Worm (Caenorhabditis elegans) whole organism, L3 larva: ENCODE measurements around the gene C23H4.6.

Experiments
- ama-1 ChIP-seq: fragments of 150-350 bp; optimal IDR thresholded peaks from 2 replicates; lab custom pipeline; 2018
- elt-3 ChIP-seq, 3 experiments: fragments of 150-350 bp in 1 of 3; sonication (generic microtip) in 2 of 3; optimal IDR thresholded peaks; 2 replicates in 2 of 3; 4 replicates in 1 of 3; lab custom pipeline; 2014 to 2017; ENCODE audit warnings: missing biosample characterization in 3 of 3, missing genetic modification characterization in 3 of 3
- eor-1 ChIP-seq, 2 experiments: fragments of 150-350 bp; optimal IDR thresholded peaks; 2 replicates each; lab custom pipeline; 2014 to 2018; ENCODE audit warnings: missing biosample characterization in 2 of 2, missing genetic modification characterization in 2 of 2
- nhr-77 ChIP-seq: fragments of 150-350 bp; optimal IDR thresholded peaks from 2 replicates; lab custom pipeline; 2014; ENCODE audit warnings: missing biosample characterization, missing genetic modification characterization
- pha-4 ChIP-seq: fragments of 150-350 bp; optimal IDR thresholded peaks from 2 replicates; lab custom pipeline; 2014; ENCODE audit warnings: missing biosample characterization, missing genetic modification reagents, missing genetic modification characterization
- sea-2 ChIP-seq: fragments of 150-350 bp; sonication (generic microtip); optimal IDR thresholded peaks from 4 replicates; lab custom pipeline; 2014; ENCODE audit warnings: missing biosample characterization, missing genetic modification reagents, missing genetic modification characterization
- snpc-4 ChIP-seq: fragments of 150-350 bp; optimal IDR thresholded peaks from 2 replicates; lab custom pipeline; 2014; ENCODE audit warnings: missing biosample characterization, missing genetic modification characterization
- unc-39 ChIP-seq: sonication (generic microtip); optimal IDR thresholded peaks from 4 replicates; lab custom pipeline; 2017; ENCODE audit warnings: missing biosample characterization, missing genetic modification characterization

DNA sequence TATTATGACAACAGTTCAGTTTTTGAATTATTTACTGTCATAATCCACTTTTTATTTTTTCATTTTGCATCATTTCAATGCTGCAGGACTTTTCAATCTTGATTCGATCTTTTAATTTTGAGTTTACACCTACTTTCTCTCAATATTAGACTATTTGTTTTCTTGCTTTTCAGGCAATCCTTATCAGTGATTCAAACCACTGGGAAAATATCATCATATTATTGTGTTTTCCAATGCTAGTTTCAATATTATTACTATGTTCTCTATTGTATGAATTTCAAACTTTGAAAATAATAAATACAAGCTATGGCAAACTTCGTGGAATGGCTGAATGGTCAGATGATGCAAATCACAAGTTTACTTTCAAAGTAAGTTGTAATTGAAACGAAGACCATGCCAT, 15.9 kb upstream of the C23H4.6 start, which contains the start of gene cest-8:
- TF ChIP-seq nhr-77 (tag; lab: Kevin White, UChicago) = no peak
- TF ChIP-seq sea-2 (GFP tag; lab: Kevin White, UChicago) = no peak
- TF ChIP-seq eor-1 (tag; optimal IDR thresholded peaks at IDR 0.05; lab: Kevin White, UChicago) = no peak
- TF ChIP-seq ama-1 (lab: Kevin White, UChicago) = no peak
- TF ChIP-seq snpc-4 (tag; lab: Kevin White, UChicago) = no peak
- TF ChIP-seq unc-39 = no peak
- no peak for TF ChIP-seq elt-3 (tag; optimal IDR thresholded peaks at IDR 0.05; lab: Kevin White, UChicago)
- peak; percentile 4 for TF ChIP-seq pha-4 (tag; lab: Kevin White, UChicago)
